Worm (Caenorhabditis elegans) whole organism, L2 larva: ENCODE measurements around the gene ZK1290.11.

Source experiments
- ZK546.5 ChIP-seq: sonication (generic microtip); optimal IDR thresholded peaks from 2 replicates; lab custom pipeline; 2017; ENCODE audit warnings: missing biosample characterization, missing genetic modification characterization
- ama-1 ChIP-seq: fragments of 150-350 bp; optimal IDR thresholded peaks from 2 replicates; lab custom pipeline; 2018; ENCODE audit warnings: inconsistent platforms
- ceh-82 ChIP-seq: fragments of 150-350 bp; optimal IDR thresholded peaks from 2 replicates; lab custom pipeline; 2014; ENCODE audit warnings: missing biosample characterization, missing genetic modification characterization
- dmd-4 ChIP-seq: sonication (generic microtip); optimal IDR thresholded peaks from 2 replicates; lab custom pipeline; 2017; ENCODE audit warnings: missing biosample characterization, missing genetic modification characterization
- elt-1 ChIP-seq: fragments of 150-350 bp; optimal IDR thresholded peaks from 2 replicates; lab custom pipeline; 2014; ENCODE audit warnings: missing biosample characterization, missing genetic modification characterization
- fos-1 ChIP-seq: fragments of 150-350 bp; optimal IDR thresholded peaks from 2 replicates; lab custom pipeline; 2014; ENCODE audit warnings: missing biosample characterization, missing genetic modification characterization
- nhr-12 ChIP-seq: fragments of 150-350 bp; optimal IDR thresholded peaks from 2 replicates; lab custom pipeline; 2014; ENCODE audit warnings: missing biosample characterization, missing genetic modification characterization
- nhr-237 ChIP-seq: fragments of 150-350 bp; optimal IDR thresholded peaks from 2 replicates; lab custom pipeline; 2014; ENCODE audit warnings: missing biosample characterization, missing genetic modification characterization
- nhr-77 ChIP-seq: fragments of 150-350 bp; optimal IDR thresholded peaks from 2 replicates; lab custom pipeline; 2014; ENCODE audit warnings: missing biosample characterization, missing genetic modification characterization

DNA sequence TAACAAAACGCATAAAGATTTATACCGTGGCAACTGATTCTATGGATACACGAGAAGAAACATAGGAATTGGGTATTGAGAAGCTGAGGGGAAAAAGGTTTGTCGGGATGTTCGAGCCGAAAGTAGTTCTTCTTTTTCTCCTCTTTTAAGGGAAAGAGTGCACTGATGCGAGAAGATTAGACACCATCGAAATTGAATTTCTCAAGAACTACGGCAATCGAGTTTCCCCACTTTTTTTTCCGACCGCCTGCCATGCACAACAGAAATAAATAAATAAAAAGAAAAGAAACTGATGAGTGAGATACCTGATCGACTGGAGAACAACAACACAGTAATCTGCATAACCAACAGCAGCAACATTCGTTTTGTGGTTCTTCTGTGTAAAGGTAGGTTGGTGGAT, 32.9 kb upstream of the ZK1290.11 start:
- TF ChIP-seq fos-1 (tag; lab: Kevin White, UChicago) (no peak), nhr-12 (no peak), ama-1 (lab: Kevin White, UChicago) (no peak), nhr-237 (tag; lab: Kevin White, UChicago) (no peak), elt-1 (no peak), nhr-77 (tag; lab: Kevin White, UChicago) (no peak), ZK546.5 (tag; lab: Kevin White, UChicago) (no peak), dmd-4 (tag; lab: Kevin White, UChicago) (no peak), ceh-82 (tag; lab: Kevin White, UChicago) (no peak)
